Worm (Caenorhabditis elegans) whole organism, young adult: ENCODE measurements around the gene srw-71.

Source experiments
- dpff-1 ChIP-seq: sonication (generic microtip); optimal IDR thresholded peaks from 2 replicates; lab custom pipeline; 2017; ENCODE audit warnings: mild to moderate bottlenecking, missing genetic modification characterization, missing compliant biosample characterization
- dpl-1 ChIP-seq: fragments of 150-350 bp; optimal IDR thresholded peaks from 2 replicates; lab custom pipeline; 2014; ENCODE audit warnings: missing biosample characterization, missing genetic modification reagents, missing genetic modification characterization
- efl-1 ChIP-seq: fragments of 150-350 bp; optimal IDR thresholded peaks from 2 replicates; lab custom pipeline; 2014; ENCODE audit warnings: missing biosample characterization, missing genetic modification reagents, missing genetic modification characterization
- lin-35 ChIP-seq, 3 experiments: fragments of 150-350 bp in 2 of 3; sonication (generic microtip) in 1 of 3; optimal IDR thresholded peaks; 2 replicates each; lab custom pipeline; 2014 to 2018; ENCODE audit warnings: missing biosample characterization in 3 of 3, missing genetic modification characterization in 3 of 3, missing genetic modification reagents in 3 of 3
- mcd-1 ChIP-seq: fragments of 200-800 bp; sonication (Bioruptor generic); IDR thresholded peaks from 2 replicates; pipeline ENCODE4 v1.3.6; 2022; ENCODE audit warnings: missing genetic modification reagents, missing genetic modification characterization, missing compliant biosample characterization
- snpc-1.3 ChIP-seq: sonication (generic microtip); optimal IDR thresholded peaks from 2 replicates; lab custom pipeline; 2017; ENCODE audit warnings: missing genetic modification characterization, mild to moderate bottlenecking, missing compliant biosample characterization, antibody characterized with exemption, moderate library complexity, missing genotype, missing genetic modification reagents; ENCODE audit not compliant: insufficient read depth
- snpc-3.4 ChIP-seq: sonication (generic microtip); optimal IDR thresholded peaks from 2 replicates; lab custom pipeline; 2017; ENCODE audit warnings: missing genetic modification characterization, mild to moderate bottlenecking, missing compliant biosample characterization, antibody characterized with exemption, moderate library complexity, missing genotype, missing genetic modification reagents
- unc-130 ChIP-seq: sonication (generic microtip); optimal IDR thresholded peaks from 2 replicates; lab custom pipeline; 2016; ENCODE audit warnings: missing genetic modification reagents, missing genetic modification characterization, missing compliant biosample characterization
- zfh-2 ChIP-seq: fragments of 200-800 bp; sonication (Bioruptor generic); conservative IDR thresholded peaks from 2 replicates; pipeline ENCODE4 v1.3.6; 2022; ENCODE audit warnings: missing genetic modification reagents, missing genetic modification characterization, missing compliant biosample characterization

- TF ChIP-seq unc-130 (GFP tag; lab: Kevin White, UChicago), result no peak
- TF ChIP-seq snpc-1.3 (tag; lab: Kevin White, UChicago), result no peak
- TF ChIP-seq lin-35 (GFP tag; optimal IDR thresholded peaks at IDR 0.05; lab: Kevin White, UChicago), result no peak
- no peak for TF ChIP-seq dpff-1 (tag; lab: Kevin White, UChicago)
- TF ChIP-seq mcd-1 (GFP tag; lab: Robert Waterston, UW), result no peak
- no peak for TF ChIP-seq zfh-2 (GFP tag; lab: Robert Waterston, UW)
- TF ChIP-seq dpl-1 (GFP tag; lab: Kevin White, UChicago), result no peak
- no peak for TF ChIP-seq efl-1 (GFP tag; lab: Kevin White, UChicago)
- no peak for TF ChIP-seq snpc-3.4 (tag; lab: Kevin White, UChicago)
Measured at ce11 chrV:7389771-7390170, 41.1 kb downstream of the srw-71 start, which contains the start of gene C02H6.1.
